Worm (Caenorhabditis elegans) whole organism, L3 larva: ENCODE results near the gene srbc-40.

Experiments
- R02D3.7 ChIP-seq: fragments of 150-350 bp; optimal IDR thresholded peaks from 2 replicates; lab custom pipeline; 2014; ENCODE audit warnings: missing biosample characterization, missing genetic modification characterization
- ama-1 ChIP-seq: fragments of 150-350 bp; optimal IDR thresholded peaks from 2 replicates; lab custom pipeline; 2018
- ceh-82 ChIP-seq: fragments of 150-350 bp; optimal IDR thresholded peaks from 2 replicates; lab custom pipeline; 2014; ENCODE audit warnings: missing biosample characterization, missing genetic modification characterization
- egl-5 ChIP-seq: fragments of 150-350 bp; optimal IDR thresholded peaks from 2 replicates; lab custom pipeline; 2017; ENCODE audit warnings: missing biosample characterization, missing genetic modification reagents, missing genetic modification characterization, inconsistent platforms
- elt-1 ChIP-seq: fragments of 150-350 bp; optimal IDR thresholded peaks from 2 replicates; lab custom pipeline; 2014; ENCODE audit warnings: missing biosample characterization, missing genetic modification characterization
- lin-39 ChIP-seq: fragments of 150-350 bp; optimal IDR thresholded peaks from 2 replicates; lab custom pipeline; 2018; ENCODE audit warnings: missing biosample characterization, missing genetic modification reagents, missing genetic modification characterization
- nhr-11 ChIP-seq: fragments of 150-350 bp; optimal IDR thresholded peaks from 2 replicates; lab custom pipeline; 2014; ENCODE audit warnings: missing biosample characterization, missing genetic modification characterization
- pqm-1 ChIP-seq: fragments of 150-350 bp; optimal IDR thresholded peaks from 2 replicates; lab custom pipeline; 2017; ENCODE audit warnings: missing biosample characterization, missing genetic modification characterization, inconsistent platforms
- snpc-4 ChIP-seq: fragments of 150-350 bp; optimal IDR thresholded peaks from 2 replicates; lab custom pipeline; 2014; ENCODE audit warnings: missing biosample characterization, missing genetic modification characterization
- unc-39 ChIP-seq: sonication (generic microtip); optimal IDR thresholded peaks from 4 replicates; lab custom pipeline; 2017; ENCODE audit warnings: missing biosample characterization, missing genetic modification characterization
- unc-62 ChIP-seq: fragments of 150-350 bp; sonication (generic microtip); optimal IDR thresholded peaks from 4 replicates; lab custom pipeline; 2014; ENCODE audit warnings: missing biosample characterization, missing genetic modification reagents, missing genetic modification characterization
- zag-1 ChIP-seq: fragments of 150-350 bp; optimal IDR thresholded peaks from 2 replicates; lab custom pipeline; 2014; ENCODE audit warnings: missing biosample characterization, missing genetic modification characterization

ce11 chrV:682031-682430 lies 37.6 kb downstream of the srbc-40 start, which contains the start of gene srx-23:
- TF ChIP-seq egl-5 (tag; lab: Kevin White, UChicago), result no peak
- no peak for TF ChIP-seq zag-1 (tag; lab: Kevin White, UChicago)
- no peak for TF ChIP-seq snpc-4 (tag; lab: Kevin White, UChicago)
- no peak for TF ChIP-seq elt-1 (tag; lab: Kevin White, UChicago)
- TF ChIP-seq lin-39, result no peak
- no peak for TF ChIP-seq unc-62 (GFP tag; lab: Kevin White, UChicago)
- TF ChIP-seq nhr-11 (tag; lab: Kevin White, UChicago), result no peak
- TF ChIP-seq R02D3.7 (tag; lab: Kevin White, UChicago), result no peak
- no peak for TF ChIP-seq unc-39 (tag; lab: Kevin White, UChicago)
- TF ChIP-seq pqm-1 (tag; lab: Kevin White, UChicago), result no peak
- TF ChIP-seq ama-1, result no peak
- TF ChIP-seq ceh-82 (tag; lab: Kevin White, UChicago), result no peak
